Worm (Caenorhabditis elegans): ENCODE data around the gene lab-2.

The lab-2 gene

ce11 chrIII:7275296-7275695 lies 54.1 kb downstream of the lab-2 start, which contains the start of gene psd-1:
Gene psd-1 (minus strand): TSS chrIII:7275396.
- TF ChIP-seq snpc-4 (tag; optimal IDR thresholded peaks at IDR 0.05), result no peak
- TF ChIP-seq elt-3 (tag; optimal IDR thresholded peaks at IDR 0.05), result no peak
- TF ChIP-seq unc-130 (tag; optimal IDR thresholded peaks at IDR 0.05), result no peak
